Worm (Caenorhabditis elegans) whole organism, late embryonic: ENCODE results near the gene T24C4.2.

Source experiments
- C38D4.7 ChIP-seq: fragments of 200-800 bp; sonication (Bioruptor generic); optimal IDR thresholded peaks from 2 replicates; lab custom pipeline; 2018; ENCODE audit warnings: mild to moderate bottlenecking, missing genetic modification characterization, moderate library complexity, missing compliant biosample characterization
- Y22D7AL.16 ChIP-seq: sonication (generic microtip); optimal IDR thresholded peaks from 2 replicates; lab custom pipeline; 2016; ENCODE audit warnings: missing genetic modification characterization, missing compliant biosample characterization
- ceh-18 ChIP-seq: sonication (generic microtip); optimal IDR thresholded peaks from 2 replicates; lab custom pipeline; 2016; ENCODE audit warnings: missing genetic modification characterization, missing compliant biosample characterization
- ceh-19 ChIP-seq: fragments of 200-800 bp; sonication (Bioruptor generic); optimal IDR thresholded peaks from 2 replicates; lab custom pipeline; 2018; ENCODE audit warnings: mild to moderate bottlenecking, missing genetic modification characterization, missing compliant biosample characterization
- ceh-2 ChIP-seq: sonication (generic microtip); optimal IDR thresholded peaks from 2 replicates; lab custom pipeline; 2016; ENCODE audit warnings: missing genotype, missing genetic modification characterization, missing compliant biosample characterization
- ceh-22 ChIP-seq: sonication (generic microtip); optimal IDR thresholded peaks from 2 replicates; lab custom pipeline; 2017; ENCODE audit warnings: missing biosample characterization, missing genetic modification characterization
- ceh-24 ChIP-seq: sonication (generic microtip); optimal IDR thresholded peaks from 2 replicates; lab custom pipeline; 2016; ENCODE audit warnings: mild to moderate bottlenecking, missing genetic modification characterization, missing compliant biosample characterization
- che-1 ChIP-seq: sonication (generic microtip); optimal IDR thresholded peaks from 2 replicates; lab custom pipeline; 2016; ENCODE audit warnings: mild to moderate bottlenecking, missing genetic modification characterization, missing compliant biosample characterization
- hlh-13 ChIP-seq: fragments of 200-800 bp; sonication (Bioruptor generic); optimal IDR thresholded peaks from 2 replicates; lab custom pipeline; 2018; ENCODE audit warnings: mild to moderate bottlenecking, missing genetic modification characterization, missing compliant biosample characterization
- hlh-15 ChIP-seq: sonication (generic microtip); optimal IDR thresholded peaks from 2 replicates; lab custom pipeline; 2016; ENCODE audit warnings: missing genetic modification characterization, missing compliant biosample characterization
- hlh-30 ChIP-seq: sonication (generic microtip); optimal IDR thresholded peaks from 2 replicates; lab custom pipeline; 2017; ENCODE audit warnings: antibody characterized with exemption, missing genetic modification characterization, missing compliant biosample characterization; ENCODE audit not compliant: insufficient read depth
- nfya-1 ChIP-seq: sonication (generic microtip); optimal IDR thresholded peaks from 2 replicates; lab custom pipeline; 2017; ENCODE audit warnings: missing genetic modification characterization, mild to moderate bottlenecking, missing compliant biosample characterization, antibody characterized with exemption, moderate library complexity
- npax-4 ChIP-seq: sonication (generic microtip); optimal IDR thresholded peaks from 2 replicates; lab custom pipeline; 2016; ENCODE audit warnings: missing genetic modification characterization, missing compliant biosample characterization
- pros-1 ChIP-seq: fragments of 150-350 bp; optimal IDR thresholded peaks from 2 replicates; lab custom pipeline; 2014; ENCODE audit warnings: missing biosample characterization, missing genetic modification reagents, missing genetic modification characterization
- ref-2 ChIP-seq: sonication (generic microtip); optimal IDR thresholded peaks from 2 replicates; lab custom pipeline; 2016; ENCODE audit warnings: missing genetic modification characterization, missing compliant biosample characterization
- rnt-1 ChIP-seq: sonication (generic microtip); optimal IDR thresholded peaks from 2 replicates; lab custom pipeline; 2016; ENCODE audit warnings: missing genetic modification characterization, missing compliant biosample characterization
- syd-9 ChIP-seq: sonication (generic microtip); optimal IDR thresholded peaks from 2 replicates; lab custom pipeline; 2016; ENCODE audit warnings: mild to moderate bottlenecking, missing genetic modification characterization, moderate library complexity, missing compliant biosample characterization
- tbx-2 ChIP-seq: sonication (generic microtip); optimal IDR thresholded peaks from 2 replicates; lab custom pipeline; 2016; ENCODE audit warnings: missing genetic modification characterization, missing compliant biosample characterization
- unc-42 ChIP-seq: sonication (generic microtip); optimal IDR thresholded peaks from 2 replicates; lab custom pipeline; 2016; ENCODE audit warnings: missing genotype, missing genetic modification characterization, missing compliant biosample characterization

T24C4.2 gene

DNA sequence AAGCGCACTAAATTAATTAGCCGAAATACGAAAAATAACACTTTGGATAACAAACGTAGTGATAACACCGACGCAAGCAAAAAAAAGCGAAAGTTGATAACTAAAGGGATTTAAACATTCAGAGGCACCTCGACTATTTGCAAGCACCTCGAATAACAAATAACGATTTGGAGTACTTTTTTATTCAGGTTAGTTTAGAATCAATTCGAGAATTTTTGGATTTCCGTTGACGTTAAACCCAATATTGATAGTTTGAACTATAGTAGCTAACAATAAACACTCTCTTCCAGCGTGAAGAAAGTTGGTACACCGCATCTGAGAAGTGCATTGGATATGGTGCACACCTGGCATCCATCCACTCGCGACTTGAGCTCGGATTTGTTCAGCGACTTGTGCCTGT, 44.5 kb downstream of the T24C4.2 start:
- TF ChIP-seq unc-42 (tag; lab: Kevin White, UChicago): no peak
- TF ChIP-seq rnt-1 (tag; lab: Kevin White, UChicago): no peak
- TF ChIP-seq ref-2 (tag; lab: Kevin White, UChicago): no peak
- no peak for TF ChIP-seq ceh-19
- TF ChIP-seq ceh-22: no peak
- no peak for TF ChIP-seq hlh-15 (tag; lab: Kevin White, UChicago)
- no peak for TF ChIP-seq pros-1 (tag; lab: Kevin White, UChicago)
- no peak for TF ChIP-seq Y22D7AL.16 (tag; lab: Kevin White, UChicago)
- no peak for TF ChIP-seq tbx-2 (tag; lab: Kevin White, UChicago)
- no peak for TF ChIP-seq che-1
- TF ChIP-seq hlh-30 (tag; lab: Kevin White, UChicago): no peak

DNA sequence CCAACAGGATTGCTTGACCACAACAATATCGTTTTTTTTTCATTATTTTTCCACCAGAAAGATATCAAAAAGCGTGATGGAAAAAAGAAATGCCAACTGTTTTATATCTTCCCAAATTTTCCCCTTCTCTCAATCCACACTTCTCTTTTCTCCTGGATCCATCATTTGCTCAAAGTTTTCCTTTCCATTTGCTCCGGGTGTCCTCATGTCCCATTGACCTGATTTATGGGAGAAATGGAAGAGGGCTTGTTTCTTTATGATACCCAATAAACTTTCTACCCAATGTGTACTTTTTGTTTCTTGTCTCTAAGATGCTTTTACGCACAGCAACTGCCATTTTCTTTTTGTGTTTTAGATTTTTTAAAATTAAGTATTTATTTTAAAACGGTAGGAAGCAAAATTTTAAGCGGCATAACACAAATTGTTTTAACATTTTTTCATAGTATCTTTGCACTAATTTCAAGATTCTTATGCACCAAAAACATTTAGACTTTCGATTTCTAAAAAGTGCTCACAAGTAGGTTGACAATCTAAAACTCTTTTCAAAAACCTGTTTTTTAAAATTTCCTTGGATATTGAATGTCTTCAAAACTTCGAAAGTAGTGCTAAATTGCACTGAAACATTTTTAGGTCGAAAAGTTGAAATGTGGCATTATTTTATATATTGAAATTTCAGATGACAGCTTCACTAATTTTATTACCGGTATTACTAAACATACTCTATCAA, 47.1 kb downstream of the T24C4.2 start, which contains the start of gene clec-149:
Gene clec-149, plus strand, starts transcription at position 677 of the 727 bp plus-strand sequence.
- TF ChIP-seq ceh-18 (peak; percentile 28), che-1 (no peak)

ce11 chrIII:819313-819712, 50.5 kb downstream of the T24C4.2 start:
- TF ChIP-seq npax-4 (tag; lab: Kevin White, UChicago) (no peak), C38D4.7 (GFP tag; lab: Kevin White, UChicago) (no peak), nfya-1 (tag; lab: Kevin White, UChicago) (no peak), ceh-2 (tag; lab: Kevin White, UChicago) (no peak), hlh-13 (GFP tag; lab: Kevin White, UChicago) (no peak), syd-9 (tag; lab: Kevin White, UChicago) (no peak), ceh-24 (tag; lab: Kevin White, UChicago) (no peak)
